Fruit fly (Drosophila melanogaster) whole organism, adult: Measurements from ENCODE around the gene CG31446.
A peak's percentile ranks its signal among the peaks of the same experiment; 100 is the strongest.

ENCODE experiments used
- CG11617 ChIP-seq: fragments of 200-800 bp; sonication (Bioruptor generic); optimal IDR thresholded peaks from 2 replicates; lab custom pipeline; 2017; ENCODE audit warnings: mild to moderate bottlenecking, missing biosample characterization, missing genetic modification reagents, missing genetic modification characterization
- CG12768 ChIP-seq: fragments of 200-800 bp; sonication (Bioruptor generic); optimal IDR thresholded peaks from 2 replicates; lab custom pipeline; 2017; ENCODE audit warnings: missing biosample characterization, missing genetic modification characterization, mild to moderate bottlenecking, moderate library complexity, missing genetic modification reagents
- CG14711 ChIP-seq: fragments of 200-800 bp; sonication (Bioruptor generic); optimal IDR thresholded peaks from 2 replicates; lab custom pipeline; 2018; ENCODE audit warnings: missing biosample characterization, mild to moderate bottlenecking, missing genetic modification characterization, moderate library complexity
- CG1620 ChIP-seq: fragments of 200-800 bp; sonication (Bioruptor generic); optimal IDR thresholded peaks from 2 replicates; lab custom pipeline; 2016; ENCODE audit warnings: missing biosample characterization, missing genetic modification characterization
- CG33017 ChIP-seq: fragments of 200-800 bp; sonication (Bioruptor generic); optimal IDR thresholded peaks from 2 replicates; lab custom pipeline; 2018; ENCODE audit warnings: missing biosample characterization, mild to moderate bottlenecking, missing genetic modification characterization, moderate library complexity
- CG5204 ChIP-seq: fragments of 200-800 bp; sonication (Bioruptor generic); optimal IDR thresholded peaks from 2 replicates; lab custom pipeline; 2016; ENCODE audit warnings: missing biosample characterization, missing genetic modification characterization
- CG7045 ChIP-seq: fragments of 200-800 bp; sonication (Bioruptor generic); optimal IDR thresholded peaks from 2 replicates; lab custom pipeline; 2017; ENCODE audit warnings: missing biosample characterization, mild to moderate bottlenecking, missing genetic modification characterization
- CG7101 ChIP-seq: fragments of 200-800 bp; sonication (Bioruptor generic); optimal IDR thresholded peaks from 2 replicates; lab custom pipeline; 2018; ENCODE audit warnings: missing biosample characterization, mild to moderate bottlenecking, missing genetic modification characterization, moderate library complexity
- Clk ChIP-seq: fragments of 200-800 bp; sonication (Bioruptor generic); optimal IDR thresholded peaks from 2 replicates; lab custom pipeline; 2017; ENCODE audit warnings: missing biosample characterization, missing genetic modification characterization
- Crg-1 ChIP-seq: fragments of 200-800 bp; sonication (Bioruptor generic); optimal IDR thresholded peaks from 2 replicates; lab custom pipeline; 2016; ENCODE audit warnings: missing biosample characterization, missing genetic modification characterization
- Hr96 ChIP-seq: fragments of 200-800 bp; sonication (Bioruptor generic); optimal IDR thresholded peaks from 2 replicates; lab custom pipeline; 2016; ENCODE audit warnings: missing biosample characterization, missing genetic modification characterization
- Mnt ChIP-seq: fragments of 200-800 bp; sonication (Bioruptor generic); optimal IDR thresholded peaks from 2 replicates; lab custom pipeline; 2016; ENCODE audit warnings: missing biosample characterization, mild to moderate bottlenecking, missing genetic modification characterization
- bab1 ChIP-seq: fragments of 200-800 bp; sonication (Bioruptor generic); optimal IDR thresholded peaks from 3 replicates; lab custom pipeline; 2019; ENCODE audit warnings: missing biosample characterization, mild to moderate bottlenecking, missing genetic modification characterization, moderate library complexity
- cic ChIP-seq: fragments of 200-800 bp; sonication (Bioruptor generic); optimal IDR thresholded peaks from 2 replicates; lab custom pipeline; 2017; ENCODE audit warnings: missing biosample characterization, mild to moderate bottlenecking, missing genetic modification characterization, moderate library complexity
- cnc ChIP-seq, 2 experiments: fragments of >200 bp; optimal IDR thresholded peaks; 2 replicates each; lab custom pipeline; 2017
- kay ChIP-seq: fragments of 200-800 bp; sonication (Bioruptor generic); peaks from one replicate; lab custom pipeline; 2016; ENCODE audit warnings: missing biosample characterization, missing genetic modification characterization, borderline replicate concordance
- ovo ChIP-seq: fragments of 200-800 bp; sonication (Bioruptor generic); optimal IDR thresholded peaks from 2 replicates; lab custom pipeline; 2016; ENCODE audit warnings: missing biosample characterization, missing genetic modification characterization
- pad ChIP-seq: fragments of 200-800 bp; sonication (Bioruptor generic); optimal IDR thresholded peaks from 3 replicates; lab custom pipeline; 2017; ENCODE audit warnings: missing biosample characterization, missing genetic modification characterization, mild to moderate bottlenecking, moderate library complexity, missing genetic modification reagents
- tj ChIP-seq: fragments of 200-800 bp; sonication (Bioruptor generic); optimal IDR thresholded peaks from 3 replicates; lab custom pipeline; 2017; ENCODE audit warnings: missing biosample characterization, mild to moderate bottlenecking, missing genetic modification characterization, moderate library complexity
- toe ChIP-seq: fragments of 200-800 bp; sonication (Bioruptor generic); optimal IDR thresholded peaks from 2 replicates; lab custom pipeline; 2016; ENCODE audit warnings: missing biosample characterization, missing genetic modification characterization

CG31446 gene

DNA sequence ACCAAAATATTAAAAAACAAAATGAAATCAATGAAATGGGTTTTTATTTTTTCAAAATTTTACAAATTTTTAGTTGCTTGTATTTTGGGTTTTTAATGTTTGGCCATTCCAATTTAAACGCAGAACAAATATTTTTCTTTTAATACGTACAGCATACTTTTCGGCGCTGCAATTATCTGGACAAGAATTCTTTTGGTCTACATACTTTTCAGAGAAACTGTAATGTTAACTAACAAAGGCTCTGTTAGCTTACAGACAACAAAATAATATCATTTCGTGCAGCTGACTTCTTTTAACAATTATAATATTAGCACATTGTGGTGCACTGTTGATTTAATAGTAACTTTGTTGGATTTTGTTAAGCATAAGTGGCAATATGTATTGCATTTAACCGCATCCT is 4.4 kb upstream of the CG31446 start:
- no peak for TF ChIP-seq Hr96 (GFP tag; lab: Kevin White, UChicago)
- TF ChIP-seq CG33017 (tag; lab: Kevin White, UChicago) = no peak
- no peak for TF ChIP-seq Crg-1 (GFP tag; lab: Kevin White, UChicago)
- TF ChIP-seq ovo (GFP tag; lab: Kevin White, UChicago) = no peak
- no peak for TF ChIP-seq CG7045 (GFP tag; lab: Kevin White, UChicago)
- no peak for TF ChIP-seq CG14711 (tag; lab: Kevin White, UChicago)
- no peak for TF ChIP-seq Mnt
- no peak for TF ChIP-seq CG1620 (GFP tag; lab: Kevin White, UChicago)
- TF ChIP-seq kay (GFP tag; lab: Kevin White, UChicago) = no peak
- no peak for TF ChIP-seq tj (GFP tag; lab: Kevin White, UChicago)
- TF ChIP-seq pad = no peak

dm6 chr3R:15694332-15694731 is 1.4 kb downstream of the CG31446 start:
- TF ChIP-seq CG12768 (GFP tag; lab: Kevin White, UChicago) (no peak), CG11617 (GFP tag; lab: Kevin White, UChicago) (no peak), CG33017 (tag; lab: Kevin White, UChicago) (no peak), CG7045 (GFP tag; lab: Kevin White, UChicago) (no peak), CG1620 (GFP tag; lab: Kevin White, UChicago) (no peak)

- TF ChIP-seq CG12768 (GFP tag; lab: Kevin White, UChicago) (no peak), CG33017 (tag; lab: Kevin White, UChicago) (no peak), CG14711 (tag; lab: Kevin White, UChicago) (no peak), bab1 (GFP tag; lab: Kevin White, UChicago) (no peak), kay (GFP tag; lab: Kevin White, UChicago) (no peak), pad (no peak), Mnt (no peak), toe (GFP tag; lab: Kevin White, UChicago) (no peak), CG5204 (no peak), Hr96 (GFP tag; lab: Kevin White, UChicago) (no peak)
These were observed 2.1 kb downstream of the CG31446 start, which contains the start of gene CG5399 for dm6 chr3R:15694941-15695340. TSS of gene CG5399 (plus strand) at chr3R:15695241.

- peak; percentile 10 for TF ChIP-seq CG12768 (GFP tag; lab: Kevin White, UChicago)
- TF ChIP-seq CG7045 (GFP tag; lab: Kevin White, UChicago) = peak; percentile 35
- peak; percentile 90 for TF ChIP-seq kay (GFP tag; lab: Kevin White, UChicago)
- no peak for TF ChIP-seq toe (GFP tag; lab: Kevin White, UChicago)
- peak; percentile 78 for TF ChIP-seq cic
- no peak for TF ChIP-seq tj (GFP tag; lab: Kevin White, UChicago)
- TF ChIP-seq Clk (GFP tag; lab: Kevin White, UChicago) = no peak
- TF ChIP-seq CG33017 (tag; lab: Kevin White, UChicago) = peak; percentile 33
- TF ChIP-seq pad = no peak
- TF ChIP-seq CG1620 (GFP tag; lab: Kevin White, UChicago) = no peak
- peak; percentile 1 for TF ChIP-seq CG14711 (tag; lab: Kevin White, UChicago)
- TF ChIP-seq ovo (GFP tag; lab: Kevin White, UChicago) = peak; percentile 7
These were observed 3.7 kb downstream of the CG31446 start for dm6 chr3R:15696461-15697044.

- TF ChIP-seq Crg-1 (GFP tag; lab: Kevin White, UChicago) (no peak), CG7045 (GFP tag; lab: Kevin White, UChicago) (no peak), ovo (GFP tag; lab: Kevin White, UChicago) (no peak), Hr96 (GFP tag; lab: Kevin White, UChicago) (no peak), tj (GFP tag; lab: Kevin White, UChicago) (no peak), bab1 (GFP tag; lab: Kevin White, UChicago) (no peak), Clk (GFP tag; lab: Kevin White, UChicago) (no peak), CG1620 (GFP tag; lab: Kevin White, UChicago) (no peak), CG14711 (tag; lab: Kevin White, UChicago) (no peak), kay (GFP tag; lab: Kevin White, UChicago) (no peak), CG5204 (no peak)
These were observed 7.9 kb downstream of the CG31446 start for dm6 chr3R:15700801-15701200.

- TF ChIP-seq kay (GFP tag; lab: Kevin White, UChicago) (no peak), CG1620 (GFP tag; lab: Kevin White, UChicago) (no peak), Crg-1 (GFP tag; lab: Kevin White, UChicago) (no peak), ovo (GFP tag; lab: Kevin White, UChicago) (no peak), CG14711 (tag; lab: Kevin White, UChicago) (no peak), CG12768 (GFP tag; lab: Kevin White, UChicago) (no peak), Clk (GFP tag; lab: Kevin White, UChicago) (no peak), CG7101 (tag; lab: Kevin White, UChicago) (no peak), tj (GFP tag; lab: Kevin White, UChicago) (no peak), CG11617 (GFP tag; lab: Kevin White, UChicago) (no peak), pad (no peak), CG5204 (no peak), cnc (optimal IDR thresholded peaks at IDR 0.05; lab: Kevin White, UChicago) (no peak), Mnt (no peak)
These were observed 11.5 kb downstream of the CG31446 start, which contains the start of gene CG5404 for dm6 chr3R:15704376-15704775. TSS of gene CG5404 (plus strand) at chr3R:15704676.
